Fruit fly (Drosophila melanogaster): ENCODE measurements around the gene Flo2.

The Flo2 gene

DNA sequence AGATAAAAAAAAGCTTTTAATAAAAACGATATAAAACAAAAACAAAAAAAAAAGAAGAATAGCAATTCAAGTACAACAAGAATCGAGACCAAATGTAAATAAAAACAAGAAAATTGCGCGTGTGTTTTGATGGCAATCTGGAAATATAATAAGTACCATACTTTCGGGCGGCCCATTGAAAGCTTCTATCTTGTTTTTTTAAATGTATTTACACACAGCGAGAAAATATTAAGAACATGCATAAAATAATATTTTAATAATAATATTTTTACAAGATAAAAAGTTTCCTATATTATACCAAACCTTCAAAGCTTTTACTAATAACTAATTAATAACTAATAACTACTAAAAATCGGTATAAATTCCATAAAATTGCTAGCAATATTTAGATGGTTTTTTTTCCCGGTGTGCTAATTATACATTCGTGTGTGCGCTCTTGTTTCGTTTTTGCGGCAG lies 1.3 kb downstream of the Flo2 start:
- TF ChIP-seq CG17801 (GFP tag; optimal IDR thresholded peaks at IDR 0.05; ENCODE audit: partially characterized antibody), result peak; percentile 87

DNA sequence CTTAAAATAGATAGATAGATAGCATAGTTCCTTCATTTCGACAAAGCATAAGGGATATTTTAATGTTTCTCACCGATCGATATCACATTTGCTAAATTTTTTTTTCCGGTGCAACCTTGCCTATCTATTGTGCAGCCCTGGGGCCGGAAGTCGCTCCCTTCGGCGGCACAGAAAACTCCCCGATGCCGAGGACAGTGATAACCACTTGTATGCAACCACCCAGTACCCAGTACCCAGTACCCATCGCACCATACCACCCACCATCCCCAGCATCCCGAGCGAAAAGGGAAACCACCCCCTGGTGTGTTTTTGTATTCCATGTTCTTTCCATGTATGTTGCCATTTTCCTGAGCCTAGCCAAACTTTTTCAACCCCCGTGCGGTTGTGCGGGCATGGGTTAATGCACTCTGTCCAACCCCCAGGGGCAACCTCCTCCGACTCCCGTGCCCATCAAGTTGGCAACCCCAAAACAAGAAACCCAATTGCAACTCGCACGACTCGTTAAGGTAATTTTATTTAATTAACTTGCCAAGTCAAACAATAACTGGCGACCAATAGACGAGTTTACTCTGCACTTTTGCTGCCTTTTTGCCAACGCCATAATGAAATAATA lies 2.8 kb downstream of the Flo2 start:
- no peak for TF ChIP-seq CG17801 (GFP tag; optimal IDR thresholded peaks at IDR 0.05; ENCODE audit: partially characterized antibody)

dm6 chrX:14844657-14845056 lies 5.5 kb downstream of the Flo2 start, which contains the start of gene CG12539:
TSS of gene CG12539 (minus strand) at chrX:14844757.
- TF ChIP-seq CG17801 (GFP tag; optimal IDR thresholded peaks at IDR 0.05; ENCODE audit: partially characterized antibody), result no peak

DNA sequence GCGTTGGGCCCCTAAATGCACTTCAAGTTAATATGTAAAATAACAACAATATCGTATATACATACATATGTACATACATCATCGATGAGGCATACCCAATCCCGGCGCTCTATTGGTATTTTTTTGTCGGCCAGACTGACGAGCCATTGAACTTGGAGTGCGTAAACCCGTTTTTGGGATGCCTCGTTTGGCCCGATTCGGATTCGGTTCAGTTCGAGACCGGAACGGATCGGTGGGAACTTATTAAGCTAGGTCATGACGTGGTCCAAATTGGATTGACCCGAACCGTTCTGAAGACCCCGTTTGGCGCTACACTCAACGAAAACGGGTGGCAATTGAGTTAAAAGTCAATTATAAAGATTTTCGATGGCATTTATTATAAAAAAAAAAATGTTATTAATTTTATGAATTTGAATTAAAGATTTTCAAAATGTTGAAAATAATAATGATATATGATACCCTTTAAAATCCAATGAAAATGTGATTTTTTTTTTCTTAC lies 7.0 kb downstream of the Flo2 start:
- no peak for TF ChIP-seq CG17801 (GFP tag; optimal IDR thresholded peaks at IDR 0.05; ENCODE audit: partially characterized antibody)

DNA sequence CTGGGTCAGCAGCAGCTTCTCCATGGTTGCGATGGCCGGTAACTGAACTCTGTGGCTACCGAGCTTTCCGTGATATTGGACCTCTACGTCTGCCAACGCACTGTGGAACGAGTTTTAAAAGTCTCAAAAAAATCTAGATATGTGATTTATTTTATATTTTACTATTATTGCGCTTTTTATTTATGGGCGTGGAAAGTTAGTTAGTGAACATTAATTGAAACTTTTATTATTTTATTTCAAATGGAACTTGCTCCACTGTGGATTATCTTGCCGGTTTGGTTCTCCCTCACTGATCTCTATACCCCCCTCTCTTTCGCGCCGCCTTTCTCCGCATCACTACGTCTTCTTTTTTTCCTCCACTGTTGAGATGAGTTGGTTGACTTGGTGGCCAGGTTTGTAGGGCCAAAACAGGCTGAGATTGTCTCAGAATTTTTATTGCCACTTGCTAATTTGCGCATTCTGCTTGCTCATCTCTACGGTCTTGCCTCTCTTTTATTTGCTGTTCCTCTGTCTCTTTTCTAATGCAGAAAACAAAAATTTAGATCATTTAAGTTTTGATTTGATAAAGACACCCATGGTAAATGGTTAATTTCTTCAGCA lies 9.7 kb downstream of the Flo2 start, which contains the start of gene CG9522:
TSS of gene CG9522 (minus strand) at position 54 of the 600 bp plus-strand sequence.
- no peak for TF ChIP-seq CG17801 (GFP tag; optimal IDR thresholded peaks at IDR 0.05; ENCODE audit: partially characterized antibody)

DNA sequence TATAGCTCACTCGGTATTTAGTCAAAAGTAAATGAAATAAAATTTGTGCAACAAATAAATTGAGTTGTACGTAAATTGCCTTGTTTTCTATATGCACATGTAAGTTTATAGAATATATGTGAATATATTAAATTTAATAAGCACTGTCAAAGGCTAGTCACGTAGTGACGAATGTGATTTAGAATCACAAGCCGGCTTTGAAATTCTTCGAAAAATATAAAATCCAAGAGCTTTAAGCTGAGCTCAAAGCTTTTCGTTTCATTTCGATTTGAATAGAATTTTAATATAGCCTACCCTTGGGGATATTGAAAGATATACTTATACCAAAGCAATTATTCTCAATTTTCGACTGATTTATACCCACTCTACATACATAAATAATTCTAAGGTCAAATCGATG lies 10.9 kb downstream of the Flo2 start:
- TF ChIP-seq CG17801 (GFP tag; optimal IDR thresholded peaks at IDR 0.05; ENCODE audit: partially characterized antibody), result no peak

dm6 chrX:14853153-14853672 lies 14.0 kb downstream of the Flo2 start, which contains the start of gene CG9521:
TSS of gene CG9521 (minus strand) at chrX:14853269.
- no peak for TF ChIP-seq CG17801 (GFP tag; optimal IDR thresholded peaks at IDR 0.05; ENCODE audit: partially characterized antibody)

dm6 chrX:14856261-14856660 lies 17.1 kb downstream of the Flo2 start, which contains the start of gene CG9519:
TSS of gene CG9519 (minus strand) at chrX:14856361.
- TF ChIP-seq CG17801 (GFP tag; optimal IDR thresholded peaks at IDR 0.05; ENCODE audit: partially characterized antibody), result no peak

dm6 chrX:14857883-14858282 lies 18.7 kb downstream of the Flo2 start:
- TF ChIP-seq CG17801 (GFP tag; optimal IDR thresholded peaks at IDR 0.05; ENCODE audit: partially characterized antibody), result no peak

DNA sequence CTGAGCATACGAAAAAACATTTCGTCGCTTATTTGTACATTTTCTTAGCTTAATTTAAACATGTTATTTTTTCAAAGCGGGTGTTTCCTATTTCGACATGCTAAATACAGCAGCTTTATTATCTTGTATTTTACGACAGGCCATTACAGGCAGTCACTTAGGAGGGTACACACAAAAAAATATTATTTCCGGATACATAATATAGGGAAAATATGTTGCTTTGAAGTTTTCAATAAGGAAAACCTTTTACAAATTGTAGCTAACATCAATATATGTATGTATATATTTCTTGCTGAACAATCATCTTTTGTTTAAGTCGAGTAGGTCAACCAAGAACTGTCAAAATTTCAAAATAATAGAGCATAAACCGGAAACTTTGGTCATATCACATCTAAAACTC lies 19.8 kb downstream of the Flo2 start, which contains the start of gene CG46399:
TSS of gene CG46399 (plus strand) at position 301 of the 400 bp plus-strand sequence.
- TF ChIP-seq CG17801 (GFP tag; optimal IDR thresholded peaks at IDR 0.05; ENCODE audit: partially characterized antibody), result no peak

- no peak for TF ChIP-seq CG17801 (GFP tag; optimal IDR thresholded peaks at IDR 0.05; ENCODE audit: partially characterized antibody)
Measured at dm6 chrX:14862494-14862893, 23.3 kb downstream of the Flo2 start.

dm6 chrX:14866911-14867310 lies 27.7 kb downstream of the Flo2 start:
- TF ChIP-seq CG17801 (GFP tag; optimal IDR thresholded peaks at IDR 0.05; ENCODE audit: partially characterized antibody), result no peak

- TF ChIP-seq CG17801 (GFP tag; optimal IDR thresholded peaks at IDR 0.05; ENCODE audit: partially characterized antibody), result no peak
Measured at dm6 chrX:14868414-14868813, 29.2 kb downstream of the Flo2 start.

dm6 chrX:14871028-14871427 lies 31.9 kb downstream of the Flo2 start, which contains the start of gene CG9518:
TSS of gene CG9518 (minus strand) at chrX:14871181.
- TF ChIP-seq CG17801 (GFP tag; optimal IDR thresholded peaks at IDR 0.05; ENCODE audit: partially characterized antibody), result no peak

DNA sequence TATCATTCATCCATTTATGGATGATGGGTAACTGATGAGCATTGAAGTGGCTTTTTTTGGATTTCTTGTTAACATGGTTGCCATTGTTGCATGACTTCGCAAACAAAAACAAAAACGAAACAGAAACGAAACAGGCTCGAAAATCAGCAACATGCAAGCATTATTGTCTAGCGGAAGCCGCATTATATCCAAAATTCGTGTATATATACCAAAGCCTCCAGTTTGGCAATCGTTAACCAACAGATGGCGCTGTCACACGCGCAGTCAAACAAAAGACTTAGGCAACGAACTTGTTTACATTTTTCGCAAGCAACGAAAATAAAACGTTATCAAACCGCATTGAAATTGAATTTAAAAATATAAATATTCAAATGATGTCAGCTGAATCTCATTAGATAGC lies 39.7 kb downstream of the Flo2 start:
- no peak for TF ChIP-seq CG17801 (GFP tag; optimal IDR thresholded peaks at IDR 0.05; ENCODE audit: partially characterized antibody)
